Worm (Caenorhabditis elegans) whole organism, midembryonic: Measurements from ENCODE around the gene Y43F8C.23.

Experiments used
- cog-1 ChIP-seq: sonication (generic microtip); optimal IDR thresholded peaks from 2 replicates; lab custom pipeline; 2016; ENCODE audit warnings: missing genetic modification characterization, missing compliant biosample characterization
- flt-1 ChIP-seq: fragments of 200-800 bp; sonication (Bioruptor generic); IDR thresholded peaks from 2 replicates; pipeline ENCODE4 v1.3.6; 2022; ENCODE audit warnings: missing genetic modification characterization, missing compliant biosample characterization
- klf-2 ChIP-seq: fragments of 200-800 bp; sonication (Bioruptor generic); conservative IDR thresholded peaks from 2 replicates; pipeline ENCODE4 v1.3.6; 2022; ENCODE audit warnings: missing genetic modification reagents, missing genetic modification characterization, missing compliant biosample characterization
- med-1 ChIP-seq: sonication (generic microtip); optimal IDR thresholded peaks from 2 replicates; lab custom pipeline; 2017; ENCODE audit warnings: missing genetic modification characterization, mild to moderate bottlenecking, missing compliant biosample characterization, antibody characterized with exemption, missing genetic modification reagents; ENCODE audit not compliant: insufficient read depth
- ref-1 ChIP-seq: fragments of 200-800 bp; sonication (Bioruptor generic); conservative IDR thresholded peaks from 2 replicates; pipeline ENCODE4 v1.3.6; 2022; ENCODE audit warnings: missing genetic modification reagents, missing genetic modification characterization, missing compliant biosample characterization
- tab-1 ChIP-seq: fragments of 200-800 bp; sonication (Bioruptor generic); IDR thresholded peaks from 2 replicates; pipeline ENCODE4 v1.3.6; 2022; ENCODE audit warnings: missing genetic modification characterization, missing compliant biosample characterization
- ztf-29 ChIP-seq: fragments of 200-800 bp; sonication (Bioruptor generic); IDR thresholded peaks from 2 replicates; pipeline ENCODE4 v1.3.6; 2022; ENCODE audit warnings: missing genetic modification reagents, missing genetic modification characterization, missing compliant biosample characterization

DNA sequence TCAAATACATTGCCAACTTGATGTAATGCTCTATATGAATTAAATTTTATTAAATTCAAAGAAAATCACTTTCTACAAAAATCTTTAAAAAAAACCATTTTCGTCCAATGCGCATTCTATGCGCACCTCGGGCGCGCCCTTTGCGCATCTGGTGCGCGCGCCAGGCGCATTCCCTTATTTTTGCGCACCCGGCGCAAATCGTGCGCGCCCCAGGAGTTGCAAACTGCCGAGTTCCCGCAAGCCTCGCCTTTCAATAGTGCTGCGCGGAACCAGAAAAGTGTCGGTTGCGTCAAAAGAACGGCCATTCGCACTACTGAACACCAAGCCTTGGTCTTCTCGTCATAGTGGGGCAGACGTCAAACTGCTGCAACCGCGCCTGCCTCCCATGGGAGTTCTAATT, 22.2 kb upstream of the Y43F8C.23 start:
- TF ChIP-seq med-1 (no peak), ztf-29 (GFP tag; lab: Robert Waterston, UW) (no peak), ref-1 (GFP tag; lab: Robert Waterston, UW) (no peak), cog-1 (no peak), flt-1 (no peak), klf-2 (no peak), tab-1 (no peak)
